Fruit fly (Drosophila melanogaster) S2 (cell line): ENCODE measurements around the gene CG9521.

ENCODE experiments used
- CG8478 ChIP-seq: fragments of >200 bp; optimal IDR thresholded peaks from 2 replicates; lab custom pipeline; 2018
- CTCF ChIP-seq, 2 experiments: fragments of >200 bp; optimal IDR thresholded peaks; 2 replicates each; lab custom pipeline; 2018

DNA sequence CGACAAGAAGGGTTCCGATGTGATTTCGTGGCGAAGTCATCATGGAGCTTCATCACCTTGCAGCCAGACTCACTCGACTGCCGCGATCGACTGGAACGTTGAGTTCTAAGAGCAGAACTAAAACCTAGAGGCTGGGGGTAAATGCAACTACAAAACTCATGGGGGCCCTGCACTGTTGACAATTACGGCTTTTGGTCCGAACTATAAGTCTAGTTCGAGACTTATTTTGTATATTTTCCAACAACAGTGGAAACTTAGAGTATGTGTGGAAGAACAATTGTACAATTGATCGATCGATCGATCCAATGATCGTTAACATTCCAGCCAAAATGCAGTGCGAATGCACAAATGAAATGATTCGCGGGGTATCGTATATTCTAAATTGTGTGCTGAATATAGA lies 3.2 kb upstream of the CG9521 start, which contains the start of gene CG9519:
- TF ChIP-seq CG8478 (lab: Kevin White, UChicago) (no peak), CTCF (optimal IDR thresholded peaks at IDR 0.05; lab: Kevin White, UChicago) (no peak)
